Worm (Caenorhabditis elegans): Measurements from ENCODE around the gene B0303.16.

- TF ChIP-seq nhr-77 (tag; optimal IDR thresholded peaks at IDR 0.05) (no peak), unc-55 (GFP tag; optimal IDR thresholded peaks at IDR 0.05) (no peak), F13H6.1 (tag; optimal IDR thresholded peaks at IDR 0.05) (no peak), ama-1 (optimal IDR thresholded peaks at IDR 0.05) (no peak), nhr-237 (tag; optimal IDR thresholded peaks at IDR 0.05) (no peak), unc-39 (tag; optimal IDR thresholded peaks at IDR 0.05) (no peak), ceh-16 (tag; optimal IDR thresholded peaks at IDR 0.05) (no peak), ceh-82 (tag; optimal IDR thresholded peaks at IDR 0.05) (no peak), nhr-21 (tag; optimal IDR thresholded peaks at IDR 0.05) (no peak), ztf-4 (tag; optimal IDR thresholded peaks at IDR 0.05) (no peak), nhr-12 (tag; optimal IDR thresholded peaks at IDR 0.05) (no peak), elt-3 (tag; optimal IDR thresholded peaks at IDR 0.05) (no peak), gmeb-1 (tag; optimal IDR thresholded peaks at IDR 0.05) (no peak)
Measured at ce11 chrIII:8689143-8689542, 15.7 kb upstream of the B0303.16 start.

All from whole organism, L2 larva.